Fruit fly (Drosophila melanogaster): ENCODE measurements around the gene CG33631.
A peak's percentile ranks its signal among the peaks of the same experiment; 100 is the strongest.

CG33631 gene

dm6 chr3R:10075323-10075788 lies 11.5 kb downstream of the CG33631 start, which contains the start of gene Alp13:
Gene Alp13, minus strand, starts transcription at chr3R:10075373.
- TF ChIP-seq CG17801 (GFP tag; optimal IDR thresholded peaks at IDR 0.05; ENCODE audit: partially characterized antibody), result peak; percentile 41

- peak; percentile 56 for TF ChIP-seq CG17801 (GFP tag; optimal IDR thresholded peaks at IDR 0.05; ENCODE audit: partially characterized antibody)
Measured at dm6 chr3R:10076665-10077064, 12.9 kb downstream of the CG33631 start.

dm6 chr3R:10078468-10079143 lies 14.8 kb downstream of the CG33631 start:
- TF ChIP-seq CG17801 (GFP tag; optimal IDR thresholded peaks at IDR 0.05; ENCODE audit: partially characterized antibody), result no peak

- peak; percentile 78 for TF ChIP-seq CG17801 (GFP tag; optimal IDR thresholded peaks at IDR 0.05; ENCODE audit: partially characterized antibody)
Measured at dm6 chr3R:10079267-10079987, 15.6 kb downstream of the CG33631 start.

- TF ChIP-seq CG17801 (GFP tag; optimal IDR thresholded peaks at IDR 0.05; ENCODE audit: partially characterized antibody), result peak; percentile 6
Measured at dm6 chr3R:10080699-10081098, 16.9 kb downstream of the CG33631 start.

dm6 chr3R:10081469-10082111 lies 17.8 kb downstream of the CG33631 start:
- TF ChIP-seq CG17801 (GFP tag; optimal IDR thresholded peaks at IDR 0.05; ENCODE audit: partially characterized antibody), result no peak

- peak; percentile 52 for TF ChIP-seq CG17801 (GFP tag; optimal IDR thresholded peaks at IDR 0.05; ENCODE audit: partially characterized antibody)
Measured at dm6 chr3R:10082549-10083075, 18.8 kb downstream of the CG33631 start.

dm6 chr3R:10083077-10083476 lies 19.3 kb downstream of the CG33631 start:
- TF ChIP-seq CG17801 (GFP tag; optimal IDR thresholded peaks at IDR 0.05; ENCODE audit: partially characterized antibody), result peak; percentile 4

- no peak for TF ChIP-seq CG17801 (GFP tag; optimal IDR thresholded peaks at IDR 0.05; ENCODE audit: partially characterized antibody)
Measured at dm6 chr3R:10084179-10084647, 20.4 kb downstream of the CG33631 start.

- TF ChIP-seq CG17801 (GFP tag; optimal IDR thresholded peaks at IDR 0.05; ENCODE audit: partially characterized antibody), result peak; percentile 81
Measured at dm6 chr3R:10084914-10085313, 21.1 kb downstream of the CG33631 start.

dm6 chr3R:10086222-10086621 lies 22.4 kb downstream of the CG33631 start:
- TF ChIP-seq CG17801 (GFP tag; optimal IDR thresholded peaks at IDR 0.05; ENCODE audit: partially characterized antibody), result no peak

- TF ChIP-seq CG17801 (GFP tag; optimal IDR thresholded peaks at IDR 0.05; ENCODE audit: partially characterized antibody), result no peak
Measured at dm6 chr3R:10086683-10087082, 22.9 kb downstream of the CG33631 start.

- peak; percentile 6 for TF ChIP-seq CG17801 (GFP tag; optimal IDR thresholded peaks at IDR 0.05; ENCODE audit: partially characterized antibody)
Measured at dm6 chr3R:10087206-10087927, 23.6 kb downstream of the CG33631 start.

dm6 chr3R:10089171-10089664 lies 25.4 kb downstream of the CG33631 start:
- TF ChIP-seq CG17801 (GFP tag; optimal IDR thresholded peaks at IDR 0.05; ENCODE audit: partially characterized antibody), result peak; percentile 22
